Fruit fly (Drosophila melanogaster) whole organism, embryonic: Measurements from ENCODE around the gene CG34289.

Source experiments
- CG12744 ChIP-seq: fragments of 200-800 bp; sonication (Bioruptor generic); optimal IDR thresholded peaks from 2 replicates; lab custom pipeline; 2016; ENCODE audit warnings: missing biosample characterization, missing genetic modification characterization
- CG13775 ChIP-seq: fragments of 200-800 bp; sonication (Bioruptor generic); optimal IDR thresholded peaks from 3 replicates; lab custom pipeline; 2017; ENCODE audit warnings: missing biosample characterization, mild to moderate bottlenecking, missing genetic modification characterization
- CG8478 ChIP-seq: fragments of >200 bp; optimal IDR thresholded peaks from 2 replicates; lab custom pipeline; 2018
- Hr39 ChIP-seq: fragments of >200 bp; optimal IDR thresholded peaks from 2 replicates; lab custom pipeline; 2017
- MESR4 ChIP-seq: fragments of 200-800 bp; sonication (Bioruptor generic); optimal IDR thresholded peaks from 2 replicates; lab custom pipeline; 2018; ENCODE audit warnings: missing biosample characterization, mild to moderate bottlenecking, missing genetic modification characterization, moderate library complexity
- dm ChIP-seq: fragments of 200-800 bp; sonication (Bioruptor generic); optimal IDR thresholded peaks from 3 replicates; lab custom pipeline; 2016; ENCODE audit warnings: missing biosample characterization, missing genetic modification characterization
- slou ChIP-seq: fragments of 200-800 bp; sonication (Bioruptor generic); optimal IDR thresholded peaks from 3 replicates; lab custom pipeline; 2016; ENCODE audit warnings: missing biosample characterization, missing genetic modification characterization
- wdn ChIP-seq: fragments of 200-800 bp; sonication (Bioruptor generic); IDR thresholded peaks from 2 replicates; pipeline ENCODE4 v1.3.6; 2022; ENCODE audit warnings: missing biosample characterization, missing genetic modification characterization

dm6 chr3R:23496488-23496887 lies 10.8 kb downstream of the CG34289 start:
- no peak for TF ChIP-seq CG13775
- no peak for TF ChIP-seq MESR4 (GFP tag; lab: Kevin White, UChicago)
- TF ChIP-seq Hr39 (lab: Kevin White, UChicago) = no peak
- TF ChIP-seq CG8478 (lab: Kevin White, UChicago) = no peak
- no peak for TF ChIP-seq wdn (GFP tag; lab: Robert Waterston, UW)
- TF ChIP-seq slou (GFP tag; lab: Kevin White, UChicago) = no peak
- TF ChIP-seq CG12744 (GFP tag; lab: Kevin White, UChicago) = no peak
- no peak for TF ChIP-seq dm (GFP tag; lab: Kevin White, UChicago)
